Worm (Caenorhabditis elegans) whole organism, L2 larva: ENCODE data around the gene kle-2.

Experiments used
- F13H6.1 ChIP-seq: sonication (generic microtip); optimal IDR thresholded peaks from 2 replicates; lab custom pipeline; 2016; ENCODE audit warnings: missing genetic modification characterization, missing compliant biosample characterization
- R02D3.7 ChIP-seq: fragments of 150-350 bp; optimal IDR thresholded peaks from 2 replicates; lab custom pipeline; 2014; ENCODE audit warnings: missing biosample characterization, missing genetic modification characterization
- aly-2 ChIP-seq: fragments of 150-350 bp; optimal IDR thresholded peaks from 2 replicates; lab custom pipeline; 2014; ENCODE audit warnings: missing biosample characterization, missing genetic modification characterization
- ama-1 ChIP-seq: fragments of 150-350 bp; optimal IDR thresholded peaks from 2 replicates; lab custom pipeline; 2018; ENCODE audit warnings: inconsistent platforms
- ceh-16 ChIP-seq: fragments of 150-350 bp; optimal IDR thresholded peaks from 2 replicates; lab custom pipeline; 2014; ENCODE audit warnings: missing biosample characterization, missing genetic modification characterization
- dmd-4 ChIP-seq: sonication (generic microtip); optimal IDR thresholded peaks from 2 replicates; lab custom pipeline; 2017; ENCODE audit warnings: missing biosample characterization, missing genetic modification characterization
- elt-1 ChIP-seq: fragments of 150-350 bp; optimal IDR thresholded peaks from 2 replicates; lab custom pipeline; 2014; ENCODE audit warnings: missing biosample characterization, missing genetic modification characterization
- mab-5 ChIP-seq: fragments of 150-350 bp; optimal IDR thresholded peaks from 2 replicates; lab custom pipeline; 2014; ENCODE audit warnings: missing biosample characterization, missing genetic modification characterization
- nhr-237 ChIP-seq: fragments of 150-350 bp; optimal IDR thresholded peaks from 2 replicates; lab custom pipeline; 2014; ENCODE audit warnings: missing biosample characterization, missing genetic modification characterization
- zag-1 ChIP-seq: fragments of 150-350 bp; optimal IDR thresholded peaks from 2 replicates; lab custom pipeline; 2014; ENCODE audit warnings: missing biosample characterization, missing genetic modification characterization
- ztf-1 ChIP-seq: fragments of 200-800 bp; sonication (Bioruptor generic); conservative IDR thresholded peaks from 2 replicates; pipeline ENCODE4 v1.3.6; 2022; ENCODE audit warnings: missing genetic modification characterization, missing compliant biosample characterization
- ztf-11 ChIP-seq: sonication (generic microtip); optimal IDR thresholded peaks from 2 replicates; lab custom pipeline; 2017; ENCODE audit warnings: missing biosample characterization, missing genetic modification characterization

DNA sequence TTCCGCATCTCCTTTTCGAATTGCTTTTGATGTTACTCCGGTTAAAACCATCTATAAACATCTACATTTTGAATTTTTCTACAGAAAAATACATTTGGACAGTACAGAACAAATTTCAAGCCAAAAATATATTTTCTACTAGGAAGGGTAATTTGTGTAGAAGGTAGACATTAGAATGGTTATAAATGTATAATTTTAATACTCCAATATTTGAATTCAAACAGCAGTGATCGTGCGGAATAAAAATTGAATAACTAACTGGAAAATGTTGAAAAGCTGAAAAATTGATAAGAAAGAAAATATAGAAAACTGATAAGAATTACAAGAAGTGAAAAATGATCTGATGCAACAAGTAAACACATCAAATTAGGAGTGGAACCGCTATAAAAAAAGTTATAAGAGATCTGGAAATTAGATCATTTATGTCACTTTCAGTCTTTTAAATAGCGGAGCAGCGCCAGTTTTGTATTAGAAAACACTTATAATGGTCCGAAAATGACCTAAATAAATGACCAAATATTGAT is 5.5 kb downstream of the kle-2 start, which contains the start of gene gsto-1:
- TF ChIP-seq ceh-16 (tag; lab: Kevin White, UChicago) (no peak), ama-1 (lab: Kevin White, UChicago) (no peak), mab-5 (tag; lab: Kevin White, UChicago) (no peak), nhr-237 (tag; lab: Kevin White, UChicago) (no peak), F13H6.1 (tag; lab: Kevin White, UChicago) (no peak), ztf-11 (tag; lab: Kevin White, UChicago) (no peak), R02D3.7 (tag; lab: Kevin White, UChicago) (no peak), ztf-1 (GFP tag; lab: Robert Waterston, UW) (no peak), aly-2 (no peak), elt-1 (tag; lab: Kevin White, UChicago) (no peak), zag-1 (tag; lab: Kevin White, UChicago) (no peak), dmd-4 (tag; lab: Kevin White, UChicago) (no peak)
